Fruit fly (Drosophila melanogaster): ENCODE results near the gene CG9257.

- TF ChIP-seq CG8478 (optimal IDR thresholded peaks at IDR 0.05) (no peak), EcR (GFP tag; optimal IDR thresholded peaks at IDR 0.05) (no peak), psq (optimal IDR thresholded peaks at IDR 0.05) (no peak), pan (optimal IDR thresholded peaks at IDR 0.05) (no peak), usp (GFP tag; optimal IDR thresholded peaks at IDR 0.05) (no peak), Dll (optimal IDR thresholded peaks at IDR 0.05) (no peak)
Measured at dm6 chr2L:21096448-21096994, 6.0 kb upstream of the CG9257 start, which contains the start of gene CG34136.
